Worm (Caenorhabditis elegans) whole organism, L1 larva: Measurements from ENCODE around the gene lido-8.
A peak's percentile ranks its signal among the peaks of the same experiment; 100 is the strongest.

Experiments
- C16A3.4 ChIP-seq: fragments of 150-350 bp; optimal IDR thresholded peaks from 2 replicates; lab custom pipeline; 2014; ENCODE audit warnings: missing biosample characterization, missing genetic modification characterization
- F16B12.6 ChIP-seq: fragments of 150-350 bp; optimal IDR thresholded peaks from 2 replicates; lab custom pipeline; 2014; ENCODE audit warnings: missing biosample characterization, missing genetic modification characterization
- ama-1 ChIP-seq: fragments of 150-350 bp; optimal IDR thresholded peaks from 2 replicates; lab custom pipeline; 2014
- ceh-63 ChIP-seq: fragments of 200-800 bp; sonication (Bioruptor generic); optimal IDR thresholded peaks from 2 replicates; lab custom pipeline; 2018; ENCODE audit warnings: mild to moderate bottlenecking, missing genetic modification characterization, missing compliant biosample characterization
- ceh-8 ChIP-seq: fragments of 200-800 bp; sonication (Bioruptor generic); optimal IDR thresholded peaks from 2 replicates; lab custom pipeline; 2018; ENCODE audit warnings: mild to moderate bottlenecking, missing genetic modification characterization, moderate library complexity, missing compliant biosample characterization
- ceh-90 ChIP-seq: sonication (generic microtip); optimal IDR thresholded peaks from 2 replicates; lab custom pipeline; 2016; ENCODE audit warnings: missing genetic modification characterization, missing compliant biosample characterization
- dsc-1 ChIP-seq: sonication (generic microtip); optimal IDR thresholded peaks from 2 replicates; lab custom pipeline; 2016; ENCODE audit warnings: mild to moderate bottlenecking, missing genetic modification characterization, missing compliant biosample characterization
- efl-1 ChIP-seq, 4 experiments: fragments of 150-350 bp; optimal IDR thresholded peaks in 3 of 4; peaks in 1 of 4; 1 replicate in 1 of 4; 2 replicates in 3 of 4; lab custom pipeline; 2014; ENCODE audit warnings: missing biosample characterization in 2 of 4, missing genetic modification characterization in 2 of 4, missing genetic modification reagents in 2 of 4
- egl-13 ChIP-seq: sonication (generic microtip); optimal IDR thresholded peaks from 2 replicates; lab custom pipeline; 2016; ENCODE audit warnings: missing genotype, missing genetic modification reagents, missing genetic modification characterization, missing compliant biosample characterization
- egl-27 ChIP-seq, 2 experiments: fragments of 150-350 bp in 1 of 2; sonication (generic microtip); optimal IDR thresholded peaks; 3 replicates each; lab custom pipeline; 2017 to 2018; ENCODE audit warnings: missing biosample characterization in 2 of 2, missing genetic modification characterization in 2 of 2, missing genetic modification reagents in 2 of 2
- elt-2 ChIP-seq: sonication (generic microtip); optimal IDR thresholded peaks from 2 replicates; lab custom pipeline; 2016; ENCODE audit warnings: missing genetic modification characterization, mild to moderate bottlenecking, inconsistent platforms, missing compliant biosample characterization, missing genetic modification reagents
- ets-5 ChIP-seq: fragments of 200-800 bp; sonication (Bioruptor generic); IDR thresholded peaks from 2 replicates; pipeline ENCODE4 v1.3.6; 2022; ENCODE audit warnings: missing genetic modification characterization, missing compliant biosample characterization
- fkh-4 ChIP-seq: sonication (generic microtip); optimal IDR thresholded peaks from 2 replicates; lab custom pipeline; 2016; ENCODE audit warnings: missing compliant biosample characterization, missing genetic modification characterization, borderline replicate concordance
- hlh-17 ChIP-seq: fragments of 200-800 bp; sonication (Bioruptor generic); optimal IDR thresholded peaks from 2 replicates; lab custom pipeline; 2018; ENCODE audit warnings: missing genetic modification characterization, mild to moderate bottlenecking, missing compliant biosample characterization, moderate library complexity, borderline replicate concordance
- hlh-4 ChIP-seq: sonication (generic microtip); optimal IDR thresholded peaks from 2 replicates; lab custom pipeline; 2016; ENCODE audit warnings: mild to moderate bottlenecking, missing genetic modification characterization, missing compliant biosample characterization
- hpl-2 ChIP-seq: fragments of 150-350 bp; optimal IDR thresholded peaks from 2 replicates; lab custom pipeline; 2014; ENCODE audit warnings: missing biosample characterization, missing genetic modification reagents, missing genetic modification characterization
- irx-1 ChIP-seq: sonication (generic microtip); optimal IDR thresholded peaks from 2 replicates; lab custom pipeline; 2016; ENCODE audit warnings: missing genetic modification characterization, missing compliant biosample characterization
- isw-1 ChIP-seq: fragments of 200-800 bp; sonication (Bioruptor generic); IDR thresholded peaks from 2 replicates; pipeline ENCODE4 v1.3.6; 2022; ENCODE audit warnings: missing genetic modification characterization, missing compliant biosample characterization
- lir-3 ChIP-seq: sonication (generic microtip); optimal IDR thresholded peaks from 2 replicates; lab custom pipeline; 2016; ENCODE audit warnings: mild to moderate bottlenecking, missing genetic modification characterization, moderate library complexity, missing compliant biosample characterization; ENCODE audit not compliant: poor library complexity
- mab-9 ChIP-seq: fragments of 200-800 bp; sonication (Bioruptor generic); IDR thresholded peaks from 2 replicates; pipeline ENCODE4 v1.3.6; 2022; ENCODE audit warnings: missing genetic modification reagents, missing genetic modification characterization, missing compliant biosample characterization
- mef-2 ChIP-seq: fragments of 150-350 bp; optimal IDR thresholded peaks from 2 replicates; lab custom pipeline; 2014; ENCODE audit warnings: missing biosample characterization, missing genetic modification characterization
- mep-1 ChIP-seq: fragments of 150-350 bp; optimal IDR thresholded peaks from 2 replicates; lab custom pipeline; 2014; ENCODE audit warnings: missing biosample characterization, missing genetic modification characterization
- nhr-19 ChIP-seq: fragments of 200-800 bp; sonication (Bioruptor generic); conservative IDR thresholded peaks from 2 replicates; pipeline ENCODE4 v1.3.6; 2022; ENCODE audit warnings: missing genetic modification characterization, missing compliant biosample characterization
- nhr-28 ChIP-seq: fragments of 150-350 bp; optimal IDR thresholded peaks from 2 replicates; lab custom pipeline; 2014; ENCODE audit warnings: missing biosample characterization, missing genetic modification characterization
- nhr-47 ChIP-seq: sonication (generic microtip); optimal IDR thresholded peaks from 2 replicates; lab custom pipeline; 2016; ENCODE audit warnings: mild to moderate bottlenecking, missing genetic modification characterization, moderate library complexity, missing compliant biosample characterization
- nhr-71 ChIP-seq: sonication (generic microtip); optimal IDR thresholded peaks from 2 replicates; lab custom pipeline; 2016; ENCODE audit warnings: mild to moderate bottlenecking, missing genetic modification characterization, moderate library complexity, missing compliant biosample characterization
- nhr-76 ChIP-seq: sonication (generic microtip); optimal IDR thresholded peaks from 2 replicates; lab custom pipeline; 2017; ENCODE audit warnings: missing biosample characterization, missing genetic modification characterization
- nhr-85 ChIP-seq: sonication (generic microtip); peaks from one replicate; lab custom pipeline; 2016; ENCODE audit warnings: missing genetic modification characterization, inconsistent platforms, missing compliant biosample characterization
- pax-3 ChIP-seq: fragments of 200-800 bp; sonication (Bioruptor generic); optimal IDR thresholded peaks from 2 replicates; lab custom pipeline; 2018; ENCODE audit warnings: mild to moderate bottlenecking, missing genetic modification characterization, moderate library complexity, missing compliant biosample characterization
- rnt-1 ChIP-seq: sonication (generic microtip); optimal IDR thresholded peaks from 2 replicates; lab custom pipeline; 2016; ENCODE audit warnings: mild to moderate bottlenecking, missing genetic modification characterization, moderate library complexity, missing compliant biosample characterization
- sptf-1 ChIP-seq: fragments of 150-350 bp; optimal IDR thresholded peaks from 2 replicates; lab custom pipeline; 2014; ENCODE audit warnings: missing biosample characterization, missing genetic modification characterization
- sup-37 ChIP-seq: fragments of 200-800 bp; sonication (Bioruptor generic); optimal IDR thresholded peaks from 2 replicates; lab custom pipeline; 2018; ENCODE audit warnings: mild to moderate bottlenecking, missing genetic modification characterization, missing compliant biosample characterization
- unc-130 ChIP-seq: fragments of 150-350 bp; optimal IDR thresholded peaks from 2 replicates; lab custom pipeline; 2017; ENCODE audit warnings: missing biosample characterization, missing genetic modification characterization, inconsistent platforms
- unc-30 ChIP-seq: sonication (generic microtip); optimal IDR thresholded peaks from 2 replicates; lab custom pipeline; 2017; ENCODE audit warnings: missing biosample characterization, missing genetic modification characterization
- unc-86 ChIP-seq: sonication (generic microtip); optimal IDR thresholded peaks from 2 replicates; lab custom pipeline; 2016; ENCODE audit warnings: missing genetic modification characterization, missing compliant biosample characterization
- unc-98 ChIP-seq: fragments of 200-800 bp; sonication (Bioruptor generic); IDR thresholded peaks from 2 replicates; pipeline ENCODE4 v1.3.6; 2022; ENCODE audit warnings: missing genetic modification characterization, missing compliant biosample characterization
- xbp-1 ChIP-seq: sonication (generic microtip); optimal IDR thresholded peaks from 2 replicates; lab custom pipeline; 2016; ENCODE audit warnings: missing genetic modification characterization, missing compliant biosample characterization
- zag-1 ChIP-seq: fragments of 150-350 bp; optimal IDR thresholded peaks from 2 replicates; lab custom pipeline; 2014; ENCODE audit warnings: missing biosample characterization, missing genetic modification characterization
- zip-4 ChIP-seq: fragments of 200-800 bp; sonication (Bioruptor generic); optimal IDR thresholded peaks from 2 replicates; lab custom pipeline; 2018; ENCODE audit warnings: mild to moderate bottlenecking, missing genetic modification characterization, moderate library complexity, missing compliant biosample characterization
- ztf-11 ChIP-seq, 2 experiments: sonication (generic microtip); optimal IDR thresholded peaks; 2 replicates each; lab custom pipeline; 2016 to 2017; ENCODE audit warnings: missing genetic modification characterization in 2 of 2, missing biosample characterization in 1 of 2, missing compliant biosample characterization in 1 of 2

The lido-8 gene

DNA sequence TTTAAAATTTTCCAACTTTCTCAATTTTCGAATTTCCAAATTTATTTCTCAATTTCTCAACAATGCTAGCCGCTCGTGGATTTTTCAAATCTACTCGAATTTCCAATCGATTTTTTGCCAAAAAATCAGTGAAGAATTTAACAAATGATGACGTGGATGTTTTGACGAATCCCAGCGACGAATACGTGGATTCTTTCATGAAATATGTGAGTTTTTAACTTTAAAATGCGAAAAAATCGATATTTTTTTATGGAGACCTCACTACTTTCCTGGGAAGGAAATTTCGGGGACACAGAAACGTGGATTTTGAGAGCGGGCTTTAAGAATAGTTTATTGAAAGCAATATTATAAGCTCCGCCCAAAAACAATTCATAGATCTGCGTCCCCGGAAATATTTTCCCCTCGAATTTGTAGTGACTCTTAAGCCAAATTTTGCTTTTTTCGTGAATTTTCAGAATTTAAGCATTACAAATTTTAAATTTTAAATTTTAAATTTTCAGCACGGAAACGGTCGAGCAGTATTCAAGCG, 5.2 kb upstream of the lido-8 start, which contains the start of gene K08A2.2 (continued):
- TF ChIP-seq unc-130 (tag; lab: Kevin White, UChicago) = no peak
- no peak for TF ChIP-seq nhr-28 (tag; lab: Kevin White, UChicago)
- peak in 1 of 2 experiments; percentile 54 for TF ChIP-seq ztf-11 (tag; optimal IDR thresholded peaks at IDR 0.05; lab: Kevin White, UChicago)
- TF ChIP-seq hlh-4 (tag; lab: Kevin White, UChicago) = no peak
- TF ChIP-seq sptf-1 = no peak
- no peak for TF ChIP-seq nhr-76
- TF ChIP-seq unc-86 (tag; lab: Kevin White, UChicago) = no peak
- TF ChIP-seq fkh-4 (tag; lab: Kevin White, UChicago) = no peak
- TF ChIP-seq xbp-1 = peak; percentile 17
- TF ChIP-seq nhr-71 (tag; lab: Kevin White, UChicago) = peak; percentile 35
- no peak for TF ChIP-seq ceh-8 (GFP tag; lab: Kevin White, UChicago)
- peak; percentile 35 for TF ChIP-seq pax-3
- TF ChIP-seq ets-5 = no peak
- no peak for TF ChIP-seq irx-1 (tag; lab: Kevin White, UChicago)
- TF ChIP-seq sup-37 = no peak
- no peak for TF ChIP-seq egl-27 (tag; optimal IDR thresholded peaks at IDR 0.05; lab: Kevin White, UChicago)
- TF ChIP-seq ama-1 (lab: Kevin White, UChicago) = no peak
- no peak; the same call in 1 of the 2 replicates for TF ChIP-seq mab-9 (GFP tag; lab: Robert Waterston, UW)
- TF ChIP-seq nhr-47 (tag; lab: Kevin White, UChicago) = peak; percentile 48
- TF ChIP-seq zip-4 (GFP tag; lab: Kevin White, UChicago) = no peak
- no peak for TF ChIP-seq zag-1 (tag; lab: Kevin White, UChicago)
- no peak for TF ChIP-seq unc-30
- peak; percentile 36 for TF ChIP-seq nhr-19 (GFP tag; lab: Robert Waterston, UW)
- no peak for TF ChIP-seq hpl-2
- peak; percentile 39 for TF ChIP-seq ceh-90 (tag; lab: Kevin White, UChicago)
- peak; percentile 73 for TF ChIP-seq unc-98
- peak; percentile 28 for TF ChIP-seq elt-2
- no peak for TF ChIP-seq ceh-63 (GFP tag; lab: Kevin White, UChicago)
- no peak for TF ChIP-seq dsc-1 (tag; lab: Kevin White, UChicago)
- no peak for TF ChIP-seq mef-2 (tag; lab: Kevin White, UChicago)
- no peak for TF ChIP-seq mep-1 (tag; lab: Kevin White, UChicago)
- TF ChIP-seq C16A3.4 = no peak

- TF ChIP-seq egl-13 (tag; lab: Kevin White, UChicago) (peak; percentile 33), nhr-85 (peak; percentile 44), efl-1 (optimal IDR thresholded peaks at IDR 0.05; lab: Kevin White, UChicago) (no peak), efl-1 (GFP tag; optimal IDR thresholded peaks at IDR 0.05 in 1 of 2; lab: Kevin White, UChicago) (peak in 1 of 2 experiments; percentile 72), lir-3 (tag; lab: Kevin White, UChicago) (peak; percentile 56), hlh-4 (tag; lab: Kevin White, UChicago) (no peak), unc-98 (peak; percentile 62), fkh-4 (tag; lab: Kevin White, UChicago) (peak; percentile 21), F16B12.6 (tag; lab: Kevin White, UChicago) (no peak), nhr-47 (tag; lab: Kevin White, UChicago) (peak; percentile 8), isw-1 (peak; percentile 27), hlh-17 (no peak), rnt-1 (tag; lab: Kevin White, UChicago) (peak; percentile 40)
Measured at ce11 chrII:2992300-2992699, 4.5 kb upstream of the lido-8 start.
